Worm (Caenorhabditis elegans): ENCODE data around the gene ZK418.13.

DNA sequence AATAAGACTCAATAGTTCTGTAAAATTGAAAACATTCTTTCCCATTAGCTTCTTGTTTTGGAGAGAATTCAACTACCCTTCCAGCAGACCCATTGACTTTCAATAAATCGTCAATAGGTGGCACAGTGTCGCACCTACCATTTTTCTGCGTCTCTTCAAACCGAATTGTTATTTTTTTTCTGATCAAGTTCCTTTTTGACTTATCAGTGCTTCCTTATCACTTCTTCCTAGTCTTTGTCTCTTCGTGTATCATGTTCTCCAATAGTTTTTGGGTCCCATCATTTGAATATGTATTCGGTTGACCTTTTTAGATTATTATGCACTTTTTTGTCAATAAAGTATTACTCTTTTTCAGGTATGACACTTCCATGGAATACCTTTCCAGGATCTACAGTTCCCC is 31.7 kb upstream of the ZK418.13 start, which contains the start of gene odd-1:
- TF ChIP-seq efl-1 (GFP tag; optimal IDR thresholded peaks at IDR 0.05) (no peak), let-526 (GFP tag; IDR thresholded peaks at IDR 0.05) (no peak), lin-40 (tag; optimal IDR thresholded peaks at IDR 0.05) (no peak), xnd-1 (tag; optimal IDR thresholded peaks at IDR 0.05) (no peak), dox-1 (GFP tag; IDR thresholded peaks at IDR 0.05) (no peak), mel-28 (tag; optimal IDR thresholded peaks at IDR 0.05; ENCODE audit: borderline replicate concordance) (no peak), Y95B8A.8 (GFP tag; IDR thresholded peaks at IDR 0.05) (no peak), tlf-1 (GFP tag; optimal IDR thresholded peaks at IDR 0.05) (no peak), ztf-3 (GFP tag; optimal IDR thresholded peaks at IDR 0.05) (no peak), die-1 (tag; optimal IDR thresholded peaks at IDR 0.05) (no peak)

All from whole organism, young adult.